Fruit fly (Drosophila melanogaster) whole organism, embryonic: Measurements from ENCODE around the gene CG32554.

Experiments used
- Abd-B ChIP-seq: fragments of 200-800 bp; sonication (Bioruptor generic); optimal IDR thresholded peaks from 2 replicates; lab custom pipeline; 2018; ENCODE audit warnings: missing biosample characterization, mild to moderate bottlenecking, missing genetic modification characterization, moderate library complexity
- Adf1 ChIP-seq: fragments of 200-800 bp; sonication (Bioruptor generic); IDR thresholded peaks from 2 replicates; pipeline ENCODE4 v1.3.6; 2022; ENCODE audit warnings: missing biosample characterization, missing genetic modification characterization
- B-H1 ChIP-seq: fragments of 200-800 bp; sonication (Bioruptor generic); IDR thresholded peaks from 3 replicates; pipeline ENCODE4 v1.3.6; 2022; ENCODE audit warnings: missing biosample characterization, missing genetic modification characterization
- Blimp-1 ChIP-seq: fragments of 200-800 bp; sonication (Bioruptor generic); optimal IDR thresholded peaks from 3 replicates; lab custom pipeline; 2018; ENCODE audit warnings: missing biosample characterization, missing genetic modification characterization, mild to moderate bottlenecking, moderate library complexity, missing genetic modification reagents
- CG10209 ChIP-seq: fragments of 200-800 bp; sonication (Bioruptor generic); optimal IDR thresholded peaks from 3 replicates; lab custom pipeline; 2017; ENCODE audit warnings: missing biosample characterization, mild to moderate bottlenecking, missing genetic modification characterization, missing genetic modification reagents
- CG10959 ChIP-seq: fragments of 200-800 bp; sonication (Bioruptor generic); IDR thresholded peaks from 2 replicates; pipeline ENCODE4 v1.3.6; 2022; ENCODE audit warnings: missing biosample characterization, missing genetic modification characterization
- CG11560 ChIP-seq: fragments of 200-800 bp; sonication (Bioruptor generic); IDR thresholded peaks from 3 replicates; pipeline ENCODE4 v1.3.6; 2022; ENCODE audit warnings: missing biosample characterization, missing genetic modification characterization
- CG11723 ChIP-seq: fragments of 200-800 bp; sonication (Bioruptor generic); optimal IDR thresholded peaks from 2 replicates; lab custom pipeline; 2017; ENCODE audit warnings: missing biosample characterization, mild to moderate bottlenecking, missing genetic modification characterization
- CG1233 ChIP-seq: fragments of 200-800 bp; sonication (Bioruptor generic); optimal IDR thresholded peaks from 4 replicates; lab custom pipeline; 2018; ENCODE audit warnings: missing biosample characterization, mild to moderate bottlenecking, missing genetic modification characterization
- CG13775 ChIP-seq: fragments of 200-800 bp; sonication (Bioruptor generic); optimal IDR thresholded peaks from 3 replicates; lab custom pipeline; 2017; ENCODE audit warnings: missing biosample characterization, mild to moderate bottlenecking, missing genetic modification characterization
- CG14014 ChIP-seq: fragments of 200-800 bp; sonication (Bioruptor generic); IDR thresholded peaks from 2 replicates; pipeline ENCODE4 v1.3.6; 2022; ENCODE audit warnings: missing biosample characterization, missing genetic modification characterization
- CG15073 ChIP-seq: fragments of 200-800 bp; sonication (Bioruptor generic); optimal IDR thresholded peaks from 2 replicates; lab custom pipeline; 2016; ENCODE audit warnings: missing biosample characterization, missing genetic modification characterization
- CG18476 ChIP-seq: fragments of 200-800 bp; sonication (Bioruptor generic); optimal IDR thresholded peaks from 2 replicates; lab custom pipeline; 2016; ENCODE audit warnings: missing biosample characterization, mild to moderate bottlenecking, missing genetic modification characterization
- CG18599 ChIP-seq: fragments of 200-800 bp; sonication (Bioruptor generic); optimal IDR thresholded peaks from 3 replicates; lab custom pipeline; 2017; ENCODE audit warnings: missing biosample characterization, missing genetic modification characterization, mild to moderate bottlenecking, moderate library complexity, missing genetic modification reagents
- CG33557 ChIP-seq: fragments of 200-800 bp; sonication (Bioruptor generic); optimal IDR thresholded peaks from 2 replicates; lab custom pipeline; 2019; ENCODE audit warnings: missing biosample characterization, mild to moderate bottlenecking, missing genetic modification characterization, moderate library complexity
- CG43689 ChIP-seq: fragments of 200-800 bp; sonication (Bioruptor generic); IDR thresholded peaks from 2 replicates; pipeline ENCODE4 v1.3.6; 2022; ENCODE audit warnings: missing biosample characterization, missing genetic modification characterization
- CG4707 ChIP-seq: fragments of 200-800 bp; sonication (Bioruptor generic); optimal IDR thresholded peaks from 2 replicates; lab custom pipeline; 2018; ENCODE audit warnings: missing biosample characterization, mild to moderate bottlenecking, missing genetic modification characterization, moderate library complexity
- CG6854 ChIP-seq: fragments of 200-800 bp; sonication (Bioruptor generic); optimal IDR thresholded peaks from 3 replicates; lab custom pipeline; 2017; ENCODE audit warnings: missing biosample characterization, mild to moderate bottlenecking, missing genetic modification characterization
- CG7357 ChIP-seq: fragments of 200-800 bp; sonication (Bioruptor generic); IDR thresholded peaks from 3 replicates; pipeline ENCODE4 v1.3.6; 2022; ENCODE audit warnings: missing biosample characterization, missing genetic modification characterization
- CG7839 ChIP-seq: fragments of 200-800 bp; sonication (Bioruptor generic); optimal IDR thresholded peaks from 3 replicates; lab custom pipeline; 2018; ENCODE audit warnings: missing biosample characterization, mild to moderate bottlenecking, missing genetic modification characterization, moderate library complexity
- CG8944 ChIP-seq: fragments of 200-800 bp; sonication (Bioruptor generic); optimal IDR thresholded peaks from 3 replicates; lab custom pipeline; 2016; ENCODE audit warnings: missing biosample characterization, missing genetic modification characterization
- CG9876 ChIP-seq: fragments of 200-800 bp; sonication (Bioruptor generic); optimal IDR thresholded peaks from 2 replicates; lab custom pipeline; 2016; ENCODE audit warnings: missing biosample characterization, missing genetic modification characterization
- CkIIα-i1 ChIP-seq: fragments of 200-800 bp; sonication (Bioruptor generic); IDR thresholded peaks from 2 replicates; pipeline ENCODE4 v1.3.6; 2022; ENCODE audit warnings: missing biosample characterization, missing genetic modification characterization
- Dek ChIP-seq: fragments of 200-800 bp; sonication (Bioruptor generic); optimal IDR thresholded peaks from 3 replicates; lab custom pipeline; 2019; ENCODE audit warnings: missing biosample characterization, mild to moderate bottlenecking, missing genetic modification characterization, moderate library complexity
- Elba2 ChIP-seq: fragments of 200-800 bp; sonication (Bioruptor generic); optimal IDR thresholded peaks from 3 replicates; lab custom pipeline; 2016; ENCODE audit warnings: missing biosample characterization, missing genetic modification characterization
- Ets97D ChIP-seq: fragments of 200-800 bp; sonication (Bioruptor generic); optimal IDR thresholded peaks from 3 replicates; lab custom pipeline; 2016; ENCODE audit warnings: missing biosample characterization, missing genetic modification characterization
- HmgD ChIP-seq: fragments of 200-800 bp; sonication (Bioruptor generic); optimal IDR thresholded peaks from 3 replicates; lab custom pipeline; 2016; ENCODE audit warnings: missing biosample characterization, missing genetic modification characterization
- Lim3 ChIP-seq: fragments of 200-800 bp; sonication (Bioruptor generic); IDR thresholded peaks from 2 replicates; pipeline ENCODE4 v1.3.6; 2022; ENCODE audit warnings: missing biosample characterization, missing genetic modification characterization
- Mad ChIP-seq: fragments of 200-800 bp; sonication (Bioruptor generic); optimal IDR thresholded peaks from 2 replicates; lab custom pipeline; 2016; ENCODE audit warnings: missing biosample characterization, missing genetic modification characterization
- Mrtf ChIP-seq: fragments of 200-800 bp; sonication (Bioruptor generic); IDR thresholded peaks from 3 replicates; pipeline ENCODE4 v1.3.6; 2022; ENCODE audit warnings: missing biosample characterization, missing genetic modification characterization
- Oli ChIP-seq: fragments of 200-800 bp; sonication (Bioruptor generic); optimal IDR thresholded peaks from 2 replicates; lab custom pipeline; 2018; ENCODE audit warnings: missing biosample characterization, mild to moderate bottlenecking, missing genetic modification characterization, moderate library complexity
- Optix ChIP-seq: fragments of 200-800 bp; sonication (Bioruptor generic); IDR thresholded peaks from 3 replicates; pipeline ENCODE4 v1.3.6; 2022; ENCODE audit warnings: missing biosample characterization, missing genetic modification characterization
- Sry-β ChIP-seq: fragments of 200-800 bp; sonication (Bioruptor generic); optimal IDR thresholded peaks from 2 replicates; lab custom pipeline; 2018; ENCODE audit warnings: missing biosample characterization, mild to moderate bottlenecking, missing genetic modification characterization, moderate library complexity
- Taf1 ChIP-seq: fragments of 200-800 bp; sonication (Bioruptor generic); IDR thresholded peaks from 2 replicates; pipeline ENCODE4 v1.3.6; 2022; ENCODE audit warnings: missing biosample characterization, missing genetic modification characterization
- Trl ChIP-seq, 3 experiments: fragments of >200 bp in 2 of 3; fragments of 200-800 bp in 1 of 3; sonication (Bioruptor generic) in 1 of 3; optimal IDR thresholded peaks; 2 replicates in 1 of 3; 3 replicates in 2 of 3; lab custom pipeline; 2016 to 2017; ENCODE audit warnings: missing biosample characterization in 1 of 3, missing genetic modification characterization in 1 of 3
- Xbp1 ChIP-seq: fragments of 200-800 bp; sonication (Bioruptor generic); optimal IDR thresholded peaks from 3 replicates; lab custom pipeline; 2016; ENCODE audit warnings: missing biosample characterization, mild to moderate bottlenecking, missing genetic modification characterization
- ap ChIP-seq: fragments of 200-800 bp; sonication (Bioruptor generic); IDR thresholded peaks from 2 replicates; pipeline ENCODE4 v1.3.6; 2022; ENCODE audit warnings: missing biosample characterization, missing genetic modification characterization
- chinmo ChIP-seq: fragments of 200-800 bp; sonication (Bioruptor generic); IDR thresholded peaks from 4 replicates; pipeline ENCODE4 v1.3.6; 2022; ENCODE audit warnings: missing biosample characterization, missing genetic modification characterization; ENCODE audit not compliant: partially characterized antibody
- corto ChIP-seq: fragments of 200-800 bp; sonication (Bioruptor generic); optimal IDR thresholded peaks from 2 replicates; lab custom pipeline; 2016; ENCODE audit warnings: missing biosample characterization, mild to moderate bottlenecking, missing genetic modification characterization, moderate library complexity
- cwo ChIP-seq: fragments of 200-800 bp; sonication (Bioruptor generic); optimal IDR thresholded peaks from 3 replicates; lab custom pipeline; 2017; ENCODE audit warnings: missing biosample characterization, missing genetic modification characterization, mild to moderate bottlenecking, moderate library complexity, missing genetic modification reagents
- dati ChIP-seq: fragments of 200-800 bp; sonication (Bioruptor generic); IDR thresholded peaks from 2 replicates; pipeline ENCODE4 v1.3.6; 2022; ENCODE audit warnings: missing biosample characterization, missing genetic modification characterization
- exex ChIP-seq: fragments of 200-800 bp; sonication (Bioruptor generic); optimal IDR thresholded peaks from 4 replicates; lab custom pipeline; 2018; ENCODE audit warnings: missing biosample characterization, mild to moderate bottlenecking, missing genetic modification characterization, moderate library complexity
- fd102C ChIP-seq: fragments of 200-800 bp; sonication (Bioruptor generic); optimal IDR thresholded peaks from 2 replicates; lab custom pipeline; 2018; ENCODE audit warnings: missing biosample characterization, mild to moderate bottlenecking, missing genetic modification characterization, moderate library complexity
- fu2 ChIP-seq: fragments of 200-800 bp; sonication (Bioruptor generic); optimal IDR thresholded peaks from 2 replicates; lab custom pipeline; 2016; ENCODE audit warnings: missing biosample characterization, missing genetic modification characterization
- nau ChIP-seq: fragments of 200-800 bp; sonication (Bioruptor generic); optimal IDR thresholded peaks from 3 replicates; lab custom pipeline; 2017; ENCODE audit warnings: missing biosample characterization, mild to moderate bottlenecking, missing genetic modification characterization, missing genetic modification reagents
- odd ChIP-seq: fragments of 200-800 bp; sonication (Bioruptor generic); optimal IDR thresholded peaks from 2 replicates; lab custom pipeline; 2017; ENCODE audit warnings: missing biosample characterization, mild to moderate bottlenecking, missing genetic modification characterization
- ro ChIP-seq: fragments of 200-800 bp; sonication (Bioruptor generic); IDR thresholded peaks from 2 replicates; pipeline ENCODE4 v1.3.6; 2022; ENCODE audit warnings: missing biosample characterization, missing genetic modification characterization
- sima ChIP-seq: fragments of 200-800 bp; sonication (Bioruptor generic); optimal IDR thresholded peaks from 2 replicates; lab custom pipeline; 2016; ENCODE audit warnings: missing biosample characterization, missing genetic modification characterization
- so ChIP-seq: fragments of 200-800 bp; sonication (Bioruptor generic); IDR thresholded peaks from 3 replicates; pipeline ENCODE4 v1.3.6; 2022; ENCODE audit warnings: missing biosample characterization, missing genetic modification characterization

CG32554 gene

dm6 chrX:17880269-17880889, 27.9 kb upstream of the CG32554 start (continued):
- peak; percentile 97 for TF ChIP-seq CG14014
- TF ChIP-seq ap (GFP tag; lab: Robert Waterston, UW) = peak; percentile 90
- TF ChIP-seq Ets97D = peak; percentile 88
- peak; percentile 14 for TF ChIP-seq Sry-β (GFP tag; lab: Kevin White, UChicago)
- TF ChIP-seq CG43689 (GFP tag; lab: Robert Waterston, UW) = peak; percentile 94
- peak; percentile 94 for TF ChIP-seq CG11723
- TF ChIP-seq CG33557 (GFP tag; lab: Kevin White, UChicago) = peak; percentile 70
- TF ChIP-seq sima (GFP tag; lab: Kevin White, UChicago) = peak; percentile 79
- peak; percentile 94 for TF ChIP-seq Mrtf (GFP tag; lab: Robert Waterston, UW)
- peak; percentile 97 for TF ChIP-seq CG7839 (tag; lab: Kevin White, UChicago)
- peak; percentile 69 for TF ChIP-seq CG15073 (GFP tag; lab: Kevin White, UChicago)
- TF ChIP-seq CkIIα-i1 (GFP tag; lab: Robert Waterston, UW) = peak; percentile 46; the same call in 1 of the 2 replicates
- TF ChIP-seq fd102C (GFP tag; lab: Kevin White, UChicago) = no peak
- TF ChIP-seq CG10209 (GFP tag; lab: Kevin White, UChicago) = peak; percentile 93
- peak; percentile 95 for TF ChIP-seq fu2 (GFP tag; lab: Kevin White, UChicago)
- TF ChIP-seq ro (GFP tag; lab: Robert Waterston, UW) = peak; percentile 92
- peak; percentile 90 for TF ChIP-seq CG1233 (GFP tag; lab: Kevin White, UChicago)
- peak; percentile 77 for TF ChIP-seq CG18476 (GFP tag; lab: Kevin White, UChicago)
- TF ChIP-seq Trl (optimal IDR thresholded peaks at IDR 0.05; lab: Kevin White, UChicago) = peak; percentile 22 to 36
- peak; percentile 95 for TF ChIP-seq Trl (GFP tag; optimal IDR thresholded peaks at IDR 0.05; lab: Kevin White, UChicago)
- TF ChIP-seq Optix (GFP tag; lab: Robert Waterston, UW) = peak; percentile 92
- TF ChIP-seq CG4707 (GFP tag; lab: Kevin White, UChicago) = peak; percentile 90
- TF ChIP-seq cwo (GFP tag; lab: Kevin White, UChicago) = peak; percentile 90
- peak; percentile 88 for TF ChIP-seq CG13775
- TF ChIP-seq CG9876 (GFP tag; lab: Kevin White, UChicago) = peak; percentile 86
- peak; percentile 95 for TF ChIP-seq Dek (tag; lab: Kevin White, UChicago)
- peak; percentile 95 for TF ChIP-seq CG8944 (GFP tag; lab: Kevin White, UChicago)
- TF ChIP-seq chinmo = 0 out of 4 replicates have a peak, but pooled peaks have one; percentile 30
- TF ChIP-seq Oli (tag; lab: Kevin White, UChicago) = peak; percentile 96
- peak; percentile 82 for TF ChIP-seq dati (GFP tag; lab: Robert Waterston, UW)
- peak; percentile 93 for TF ChIP-seq Taf1 (GFP tag; lab: Robert Waterston, UW)
- peak; percentile 86 for TF ChIP-seq CG7357 (GFP tag; lab: Robert Waterston, UW)
- TF ChIP-seq Blimp-1 (GFP tag; lab: Kevin White, UChicago) = peak; percentile 88
- peak; percentile 84 for TF ChIP-seq corto (GFP tag; lab: Kevin White, UChicago)
- peak; percentile 81 for TF ChIP-seq Adf1 (GFP tag; lab: Robert Waterston, UW)
- peak; percentile 95 for TF ChIP-seq CG18599 (GFP tag; lab: Kevin White, UChicago)
- TF ChIP-seq so (GFP tag; lab: Robert Waterston, UW) = peak; percentile 95
- TF ChIP-seq Xbp1 (GFP tag; lab: Kevin White, UChicago) = peak; percentile 98
- peak; percentile 93 for TF ChIP-seq B-H1 (GFP tag; lab: Robert Waterston, UW)
- TF ChIP-seq Elba2 (GFP tag; lab: Kevin White, UChicago) = no peak
- peak; percentile 87 for TF ChIP-seq Lim3 (GFP tag; lab: Robert Waterston, UW)
- TF ChIP-seq HmgD (GFP tag; lab: Kevin White, UChicago) = peak; percentile 57
- TF ChIP-seq Abd-B (GFP tag; lab: Kevin White, UChicago) = peak; percentile 99
- peak; percentile 89 for TF ChIP-seq nau
- TF ChIP-seq odd (GFP tag; lab: Kevin White, UChicago) = peak; percentile 86
- TF ChIP-seq CG6854 (GFP tag; lab: Kevin White, UChicago) = peak; percentile 74
- peak; percentile 95 for TF ChIP-seq Mad (GFP tag; lab: Kevin White, UChicago)
- peak; percentile 70 for TF ChIP-seq CG10959 (GFP tag; lab: Robert Waterston, UW)
- peak; percentile 89 for TF ChIP-seq CG11560 (tag; lab: Robert Waterston, UW)
- TF ChIP-seq exex (tag; lab: Kevin White, UChicago) = peak; percentile 78
